Fruit fly (Drosophila melanogaster): ENCODE results near the gene CG1677.

The CG1677 gene

dm6 chrX:7338538-7338937 is 67.1 kb downstream of the CG1677 start (continued):
- TF ChIP-seq caup (GFP tag; optimal IDR thresholded peaks at IDR 0.05; ENCODE audit: severe bottlenecking) (peak; percentile 74), Trl (optimal IDR thresholded peaks at IDR 0.05) (no peak), Trl (GFP tag; optimal IDR thresholded peaks at IDR 0.05) (peak; percentile 69), CG13296 (GFP tag; optimal IDR thresholded peaks at IDR 0.05) (peak; percentile 66), CG11560 (tag; IDR thresholded peaks at IDR 0.05) (no peak), gcm (GFP tag; optimal IDR thresholded peaks at IDR 0.05) (peak; percentile 42), ssp (GFP tag; IDR thresholded peaks at IDR 0.05) (peak; percentile 26; the same call in 1 of the 2 replicates), Dfd (GFP tag; optimal IDR thresholded peaks at IDR 0.05) (no peak), Hmx (GFP tag; optimal IDR thresholded peaks at IDR 0.05) (no peak), CG12236 (GFP tag; optimal IDR thresholded peaks at IDR 0.05) (no peak), CG10565 (GFP tag; optimal IDR thresholded peaks at IDR 0.05) (no peak), toy (GFP tag; IDR thresholded peaks at IDR 0.05) (no peak), sisA (GFP tag; IDR thresholded peaks at IDR 0.05) (peak; percentile 36; the same call in 1 of the 2 replicates), Usf (GFP tag; optimal IDR thresholded peaks at IDR 0.05) (no peak), CG3163 (GFP tag; optimal IDR thresholded peaks at IDR 0.05) (no peak), NC2β (GFP tag; optimal IDR thresholded peaks at IDR 0.05) (no peak), CG8388 (GFP tag; optimal IDR thresholded peaks at IDR 0.05) (peak; percentile 60), Opbp (GFP tag; IDR thresholded peaks at IDR 0.05; ENCODE audit: partially characterized antibody) (no peak), CG18476 (GFP tag; optimal IDR thresholded peaks at IDR 0.05) (peak; percentile 46), nom (GFP tag; optimal IDR thresholded peaks at IDR 0.05) (no peak), Hr51 (GFP tag; optimal IDR thresholded peaks at IDR 0.05) (peak; percentile 33 to 78), HmgD (GFP tag; optimal IDR thresholded peaks at IDR 0.05) (no peak), Asciz (GFP tag; optimal IDR thresholded peaks at IDR 0.05) (peak; percentile 55), ap (GFP tag; IDR thresholded peaks at IDR 0.05) (no peak), gce (GFP tag; IDR thresholded peaks at IDR 0.05) (no peak), Ada2b (GFP tag; IDR thresholded peaks at IDR 0.05) (peak; percentile 45; the same call in 1 of the 2 replicates), CG17568 (GFP tag; optimal IDR thresholded peaks at IDR 0.05) (peak; percentile 64), CG1603 (tag; optimal IDR thresholded peaks at IDR 0.05) (peak; percentile 75), ewg (GFP tag; optimal IDR thresholded peaks at IDR 0.05) (peak; percentile 57), bigmax (GFP tag; optimal IDR thresholded peaks at IDR 0.05) (no peak), cad (GFP tag; optimal IDR thresholded peaks at IDR 0.05) (no peak), Bgb (GFP tag; IDR thresholded peaks at IDR 0.05; ENCODE audit: partially characterized antibody) (no peak), row (GFP tag; IDR thresholded peaks at IDR 0.05) (peak; percentile 74)

DNA sequence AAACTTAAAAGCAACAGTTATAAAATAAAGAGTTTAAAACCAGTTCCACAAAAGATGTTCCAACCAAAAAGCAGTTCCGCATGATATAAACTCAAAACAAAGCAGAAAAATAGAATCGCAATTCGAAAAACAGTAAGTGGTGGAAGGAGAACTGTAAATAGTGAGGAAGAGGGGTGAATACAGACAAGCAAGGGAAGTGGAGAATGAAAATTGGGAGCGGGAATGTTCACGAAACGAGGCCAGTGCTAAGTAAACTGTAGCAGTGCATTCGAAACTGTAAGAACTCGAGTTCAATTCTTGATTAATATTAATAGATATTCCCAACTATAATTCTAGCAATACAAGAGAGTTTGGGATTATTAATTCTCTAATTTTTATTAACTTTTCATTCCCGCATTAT is 67.6 kb downstream of the CG1677 start:
- TF ChIP-seq cato (GFP tag; optimal IDR thresholded peaks at IDR 0.05; ENCODE audit: borderline replicate concordance) (no peak), jing (GFP tag; optimal IDR thresholded peaks at IDR 0.05) (no peak), CG12769 (tag; optimal IDR thresholded peaks at IDR 0.05) (peak; percentile 35), Xrp1 (GFP tag; IDR thresholded peaks at IDR 0.05) (no peak), Elba2 (GFP tag; optimal IDR thresholded peaks at IDR 0.05) (no peak), sens (GFP tag) (peak; percentile 36), emc (GFP tag; optimal IDR thresholded peaks at IDR 0.05) (no peak), dimm (GFP tag; IDR thresholded peaks at IDR 0.05) (no peak), ewg (GFP tag; optimal IDR thresholded peaks at IDR 0.05) (no peak), NC2β (GFP tag; optimal IDR thresholded peaks at IDR 0.05) (no peak), so (GFP tag; IDR thresholded peaks at IDR 0.05) (no peak), CG6791 (GFP tag; IDR thresholded peaks at IDR 0.05; ENCODE audit: partially characterized antibody) (0 out of 3 replicates have a peak, but pooled peaks have one; percentile 8), Jarid2 (GFP tag; optimal IDR thresholded peaks at IDR 0.05) (no peak), CG6654 (GFP tag; optimal IDR thresholded peaks at IDR 0.05) (peak; percentile 98), Myb (GFP tag; optimal IDR thresholded peaks at IDR 0.05) (no peak), CG14014 (GFP tag; IDR thresholded peaks at IDR 0.05) (no peak), CG2199 (GFP tag; IDR thresholded peaks at IDR 0.05) (peak; percentile 69; the same call in 2 of the 3 replicates), kni (GFP tag; optimal IDR thresholded peaks at IDR 0.05) (peak; percentile 37), CG42726 (GFP tag; IDR thresholded peaks at IDR 0.05; ENCODE audit: partially characterized antibody) (no peak), crol (GFP tag; IDR thresholded peaks at IDR 0.05) (peak; percentile 84), Fer2 (tag; optimal IDR thresholded peaks at IDR 0.05) (no peak), eyg (GFP tag; optimal IDR thresholded peaks at IDR 0.05) (no peak)

Data from whole organism, embryonic.